Worm (Caenorhabditis elegans) whole organism, early embryonic: ENCODE measurements around the gene srbc-44.

ENCODE experiments used
- B0310.2 ChIP-seq: sonication (generic microtip); optimal IDR thresholded peaks from 2 replicates; lab custom pipeline; 2016; ENCODE audit warnings: mild to moderate bottlenecking, missing genetic modification characterization, missing compliant biosample characterization
- F13C5.2 ChIP-seq: sonication (generic microtip); optimal IDR thresholded peaks from 2 replicates; lab custom pipeline; 2017; ENCODE audit warnings: mild to moderate bottlenecking, missing genetic modification characterization, inconsistent platforms, missing compliant biosample characterization
- aly-1 ChIP-seq: sonication (generic microtip); optimal IDR thresholded peaks from 2 replicates; lab custom pipeline; 2016; ENCODE audit warnings: missing genetic modification characterization, missing compliant biosample characterization
- ama-1 ChIP-seq: fragments of 150-350 bp; optimal IDR thresholded peaks from 2 replicates; lab custom pipeline; 2014
- ceh-13 ChIP-seq: fragments of 200-800 bp; sonication (Bioruptor generic); optimal IDR thresholded peaks from 2 replicates; lab custom pipeline; 2018; ENCODE audit warnings: mild to moderate bottlenecking, missing genetic modification characterization, missing compliant biosample characterization
- ceh-36 ChIP-seq: sonication (generic microtip); optimal IDR thresholded peaks from 2 replicates; lab custom pipeline; 2016; ENCODE audit warnings: missing genetic modification characterization, inconsistent platforms, missing compliant biosample characterization
- ets-7 ChIP-seq: sonication (generic microtip); optimal IDR thresholded peaks from 2 replicates; lab custom pipeline; 2016; ENCODE audit warnings: missing genotype, missing genetic modification characterization, missing compliant biosample characterization
- flt-1 ChIP-seq: fragments of 200-800 bp; sonication (Bioruptor generic); IDR thresholded peaks from 2 replicates; pipeline ENCODE4 v1.3.6; 2022; ENCODE audit warnings: missing genetic modification characterization, missing compliant biosample characterization
- hmbx-1 ChIP-seq: sonication (generic microtip); optimal IDR thresholded peaks from 2 replicates; lab custom pipeline; 2016; ENCODE audit warnings: mild to moderate bottlenecking, missing genetic modification characterization, missing compliant biosample characterization
- hmg-4 ChIP-seq: fragments of 200-800 bp; sonication (Bioruptor generic); optimal IDR thresholded peaks from 2 replicates; lab custom pipeline; 2018; ENCODE audit warnings: mild to moderate bottlenecking, missing genetic modification characterization, missing compliant biosample characterization
- hnd-1 ChIP-seq: sonication (generic microtip); optimal IDR thresholded peaks from 2 replicates; lab custom pipeline; 2016; ENCODE audit warnings: missing genetic modification characterization, missing compliant biosample characterization
- pes-1 ChIP-seq: fragments of 200-800 bp; sonication (Bioruptor generic); IDR thresholded peaks from 2 replicates; pipeline ENCODE4 v1.3.6; 2022; ENCODE audit warnings: missing genetic modification reagents, missing genetic modification characterization, missing compliant biosample characterization
- scrt-1 ChIP-seq: fragments of 200-800 bp; sonication (Bioruptor generic); IDR thresholded peaks from 2 replicates; pipeline ENCODE4 v1.3.6; 2022; ENCODE audit warnings: missing genetic modification characterization, missing compliant biosample characterization
- sea-1 ChIP-seq: fragments of 200-800 bp; sonication (Bioruptor generic); conservative IDR thresholded peaks from 2 replicates; pipeline ENCODE4 v1.3.6; 2022; ENCODE audit warnings: missing genetic modification characterization, missing compliant biosample characterization
- tbx-11 ChIP-seq: fragments of 200-800 bp; sonication (Bioruptor generic); IDR thresholded peaks from 2 replicates; pipeline ENCODE4 v1.3.6; 2022; ENCODE audit warnings: missing genetic modification characterization, missing compliant biosample characterization
- tbx-37 ChIP-seq: fragments of 200-800 bp; sonication (Bioruptor generic); conservative IDR thresholded peaks from 2 replicates; pipeline ENCODE4 v1.3.6; 2022; ENCODE audit warnings: missing genetic modification reagents, missing genetic modification characterization, missing compliant biosample characterization
- tra-4 ChIP-seq: sonication (generic microtip); optimal IDR thresholded peaks from 2 replicates; lab custom pipeline; 2017; ENCODE audit warnings: missing genetic modification characterization, missing compliant biosample characterization

Gene srbc-44

ce11 chrV:12751495-12752050 is 36.8 kb downstream of the srbc-44 start, which contains the start of gene C15C8.6:
Gene C15C8.6, minus strand, starts transcription at chrV:12751545.
- TF ChIP-seq hmg-4 (GFP tag; lab: Kevin White, UChicago) (no peak), hmbx-1 (tag; lab: Kevin White, UChicago) (no peak), ceh-36 (no peak), ceh-13 (GFP tag; lab: Kevin White, UChicago) (no peak), tbx-37 (GFP tag; lab: Robert Waterston, UW) (no peak), hnd-1 (tag; lab: Kevin White, UChicago) (no peak), tra-4 (tag; lab: Kevin White, UChicago) (no peak), pes-1 (GFP tag; lab: Robert Waterston, UW) (no peak), ama-1 (lab: Kevin White, UChicago) (no peak), flt-1 (GFP tag; lab: Robert Waterston, UW) (no peak), ets-7 (no peak), F13C5.2 (tag; lab: Kevin White, UChicago) (no peak), B0310.2 (tag; lab: Kevin White, UChicago) (no peak), sea-1 (GFP tag; lab: Robert Waterston, UW) (no peak), tbx-11 (no peak), scrt-1 (GFP tag; lab: Robert Waterston, UW) (no peak), aly-1 (tag; lab: Kevin White, UChicago) (no peak)

- no peak for TF ChIP-seq ama-1 (lab: Kevin White, UChicago)
- TF ChIP-seq tbx-37 (GFP tag; lab: Robert Waterston, UW), result no peak
- TF ChIP-seq ets-7, result no peak
- no peak for TF ChIP-seq pes-1 (GFP tag; lab: Robert Waterston, UW)
- no peak for TF ChIP-seq hmg-4 (GFP tag; lab: Kevin White, UChicago)
- no peak for TF ChIP-seq B0310.2 (tag; lab: Kevin White, UChicago)
- TF ChIP-seq hmbx-1 (tag; lab: Kevin White, UChicago), result no peak
- TF ChIP-seq scrt-1 (GFP tag; lab: Robert Waterston, UW), result no peak
- no peak for TF ChIP-seq sea-1 (GFP tag; lab: Robert Waterston, UW)
- TF ChIP-seq ceh-13 (GFP tag; lab: Kevin White, UChicago), result no peak
- TF ChIP-seq ceh-36, result no peak
- no peak for TF ChIP-seq F13C5.2 (tag; lab: Kevin White, UChicago)
- TF ChIP-seq aly-1 (tag; lab: Kevin White, UChicago), result no peak
- no peak for TF ChIP-seq tbx-11
- no peak for TF ChIP-seq hnd-1 (tag; lab: Kevin White, UChicago)
- TF ChIP-seq flt-1 (GFP tag; lab: Robert Waterston, UW), result no peak
- no peak for TF ChIP-seq tra-4 (tag; lab: Kevin White, UChicago)
These were observed 38.8 kb downstream of the srbc-44 start for ce11 chrV:12749558-12749957.

ce11 chrV:12747856-12748255 is 40.5 kb downstream of the srbc-44 start, which contains the start of gene C15C8.5:
Gene C15C8.5, plus strand, starts transcription at chrV:12748007.
- TF ChIP-seq aly-1 (tag; lab: Kevin White, UChicago) (no peak), flt-1 (GFP tag; lab: Robert Waterston, UW) (no peak), tra-4 (tag; lab: Kevin White, UChicago) (no peak), tbx-37 (GFP tag; lab: Robert Waterston, UW) (no peak), ama-1 (lab: Kevin White, UChicago) (no peak), hmbx-1 (tag; lab: Kevin White, UChicago) (no peak), tbx-11 (no peak), sea-1 (GFP tag; lab: Robert Waterston, UW) (no peak), ceh-13 (GFP tag; lab: Kevin White, UChicago) (no peak)

- TF ChIP-seq hnd-1 (tag; lab: Kevin White, UChicago) (no peak), aly-1 (tag; lab: Kevin White, UChicago) (no peak), ceh-36 (no peak), tra-4 (tag; lab: Kevin White, UChicago) (no peak), hmbx-1 (tag; lab: Kevin White, UChicago) (no peak), B0310.2 (tag; lab: Kevin White, UChicago) (no peak), flt-1 (GFP tag; lab: Robert Waterston, UW) (no peak), sea-1 (GFP tag; lab: Robert Waterston, UW) (no peak), tbx-37 (GFP tag; lab: Robert Waterston, UW) (no peak), scrt-1 (GFP tag; lab: Robert Waterston, UW) (no peak), ets-7 (no peak)
These were observed 40.9 kb downstream of the srbc-44 start, which contains the start of gene C15C8.4 for ce11 chrV:12747431-12747830. Gene C15C8.4, minus strand, starts transcription at chrV:12747463.

ce11 chrV:12744979-12745378 is 43.4 kb downstream of the srbc-44 start, which contains the start of gene C15C8.7:
Gene C15C8.7, minus strand, starts transcription at chrV:12745050.
- no peak for TF ChIP-seq B0310.2 (tag; lab: Kevin White, UChicago)
- TF ChIP-seq tra-4 (tag; lab: Kevin White, UChicago), result no peak
- TF ChIP-seq hnd-1 (tag; lab: Kevin White, UChicago), result no peak
- TF ChIP-seq tbx-11, result no peak
- no peak for TF ChIP-seq aly-1 (tag; lab: Kevin White, UChicago)
- TF ChIP-seq ceh-36, result no peak
- no peak for TF ChIP-seq ceh-13 (GFP tag; lab: Kevin White, UChicago)
- TF ChIP-seq flt-1 (GFP tag; lab: Robert Waterston, UW), result no peak
- TF ChIP-seq scrt-1 (GFP tag; lab: Robert Waterston, UW), result no peak
- no peak for TF ChIP-seq sea-1 (GFP tag; lab: Robert Waterston, UW)
- no peak for TF ChIP-seq pes-1 (GFP tag; lab: Robert Waterston, UW)
- no peak for TF ChIP-seq ama-1 (lab: Kevin White, UChicago)
- no peak for TF ChIP-seq tbx-37 (GFP tag; lab: Robert Waterston, UW)
- no peak for TF ChIP-seq hmbx-1 (tag; lab: Kevin White, UChicago)
- TF ChIP-seq hmg-4 (GFP tag; lab: Kevin White, UChicago), result no peak
- no peak for TF ChIP-seq F13C5.2 (tag; lab: Kevin White, UChicago)
- no peak for TF ChIP-seq ets-7

- TF ChIP-seq ets-7, result no peak
- TF ChIP-seq tbx-11, result no peak
- TF ChIP-seq hmg-4 (GFP tag; lab: Kevin White, UChicago), result no peak
- no peak for TF ChIP-seq F13C5.2 (tag; lab: Kevin White, UChicago)
- TF ChIP-seq flt-1 (GFP tag; lab: Robert Waterston, UW), result no peak
- no peak for TF ChIP-seq pes-1 (GFP tag; lab: Robert Waterston, UW)
- TF ChIP-seq scrt-1 (GFP tag; lab: Robert Waterston, UW), result no peak
- TF ChIP-seq ceh-36, result no peak
- TF ChIP-seq hmbx-1 (tag; lab: Kevin White, UChicago), result no peak
- no peak for TF ChIP-seq tra-4 (tag; lab: Kevin White, UChicago)
- TF ChIP-seq tbx-37 (GFP tag; lab: Robert Waterston, UW), result no peak
- no peak for TF ChIP-seq aly-1 (tag; lab: Kevin White, UChicago)
- no peak for TF ChIP-seq sea-1 (GFP tag; lab: Robert Waterston, UW)
These were observed 44.4 kb downstream of the srbc-44 start for ce11 chrV:12743778-12744502.
